Fruit fly (Drosophila melanogaster) whole organism, embryonic: ENCODE data around the gene janB.
A peak's percentile ranks its signal among the peaks of the same experiment; 100 is the strongest.

Experiments used
- Antp ChIP-seq: fragments of 200-800 bp; sonication (Bioruptor generic); optimal IDR thresholded peaks from 3 replicates; lab custom pipeline; 2016; ENCODE audit warnings: missing biosample characterization, missing genetic modification characterization
- Atf6 ChIP-seq: fragments of 200-800 bp; sonication (Bioruptor generic); IDR thresholded peaks from 2 replicates; pipeline ENCODE4 v1.3.6; 2022; ENCODE audit warnings: missing biosample characterization, missing genetic modification characterization
- CG10274 ChIP-seq: fragments of 200-800 bp; sonication (Bioruptor generic); optimal IDR thresholded peaks from 3 replicates; lab custom pipeline; 2017; ENCODE audit warnings: missing biosample characterization, mild to moderate bottlenecking, missing genetic modification characterization
- CG10543 ChIP-seq: fragments of 200-800 bp; sonication (Bioruptor generic); optimal IDR thresholded peaks from 3 replicates; lab custom pipeline; 2017; ENCODE audit warnings: missing biosample characterization, mild to moderate bottlenecking, missing genetic modification characterization, moderate library complexity
- CG12299 ChIP-seq: fragments of 200-800 bp; sonication (Bioruptor generic); optimal IDR thresholded peaks from 2 replicates; lab custom pipeline; 2018; ENCODE audit warnings: missing biosample characterization, mild to moderate bottlenecking, missing genetic modification characterization
- CG12391 ChIP-seq: fragments of 200-800 bp; sonication (Bioruptor generic); optimal IDR thresholded peaks from 3 replicates; lab custom pipeline; 2018; ENCODE audit warnings: missing biosample characterization, mild to moderate bottlenecking, missing genetic modification characterization, moderate library complexity
- CG12769 ChIP-seq: fragments of 200-800 bp; sonication (Bioruptor generic); optimal IDR thresholded peaks from 2 replicates; lab custom pipeline; 2019; ENCODE audit warnings: missing biosample characterization, mild to moderate bottlenecking, missing genetic modification characterization, moderate library complexity
- CG1602 ChIP-seq: fragments of 200-800 bp; sonication (Bioruptor generic); optimal IDR thresholded peaks from 3 replicates; lab custom pipeline; 2016; ENCODE audit warnings: missing biosample characterization, missing genetic modification characterization
- CG2199 ChIP-seq: fragments of 200-800 bp; sonication (Bioruptor generic); IDR thresholded peaks from 3 replicates; pipeline ENCODE4 v1.3.6; 2022; ENCODE audit warnings: missing biosample characterization, missing genetic modification characterization
- CG32532 ChIP-seq: fragments of 200-800 bp; sonication (Bioruptor generic); IDR thresholded peaks from 2 replicates; pipeline ENCODE4 v1.3.6; 2022; ENCODE audit warnings: missing biosample characterization, missing genetic modification characterization
- CG33557 ChIP-seq: fragments of 200-800 bp; sonication (Bioruptor generic); optimal IDR thresholded peaks from 2 replicates; lab custom pipeline; 2019; ENCODE audit warnings: missing biosample characterization, mild to moderate bottlenecking, missing genetic modification characterization, moderate library complexity
- CG42726 ChIP-seq: fragments of 200-800 bp; sonication (Bioruptor generic); IDR thresholded peaks from 2 replicates; pipeline ENCODE4 v1.3.6; 2022; ENCODE audit warnings: missing biosample characterization, missing genetic modification characterization; ENCODE audit not compliant: partially characterized antibody
- CG4282 ChIP-seq: fragments of 200-800 bp; sonication (Bioruptor generic); optimal IDR thresholded peaks from 2 replicates; lab custom pipeline; 2016; ENCODE audit warnings: missing biosample characterization, missing genetic modification characterization
- CG4820 ChIP-seq: fragments of 200-800 bp; sonication (Bioruptor generic); optimal IDR thresholded peaks from 3 replicates; lab custom pipeline; 2016; ENCODE audit warnings: missing biosample characterization, missing genetic modification characterization
- CG7987 ChIP-seq: fragments of 200-800 bp; sonication (Bioruptor generic); optimal IDR thresholded peaks from 2 replicates; lab custom pipeline; 2018; ENCODE audit warnings: missing biosample characterization, mild to moderate bottlenecking, missing genetic modification characterization, moderate library complexity
- CG8290 ChIP-seq, 3 experiments: fragments of 200-800 bp; sonication (Bioruptor generic); optimal IDR thresholded peaks; 2 replicates each; lab custom pipeline; 2016 to 2019; ENCODE audit warnings: missing biosample characterization in 3 of 3, missing genetic modification characterization in 3 of 3, mild to moderate bottlenecking in 2 of 3, moderate library complexity in 1 of 3
- CG9876 ChIP-seq: fragments of 200-800 bp; sonication (Bioruptor generic); optimal IDR thresholded peaks from 2 replicates; lab custom pipeline; 2016; ENCODE audit warnings: missing biosample characterization, missing genetic modification characterization
- Deaf1 ChIP-seq: fragments of 200-800 bp; optimal IDR thresholded peaks from 3 replicates; lab custom pipeline; 2019; ENCODE audit warnings: missing biosample characterization, mild to moderate bottlenecking, missing genetic modification characterization, moderate library complexity
- Eip74EF ChIP-seq, 2 experiments: fragments of 200-800 bp in 1 of 2; fragments of >200 bp in 1 of 2; sonication (Bioruptor generic) in 1 of 2; optimal IDR thresholded peaks; 2 replicates each; lab custom pipeline; 2017 to 2019; ENCODE audit warnings: missing biosample characterization in 2 of 2, missing genetic modification characterization in 2 of 2, mild to moderate bottlenecking in 1 of 2, moderate library complexity in 1 of 2
- Ets65A ChIP-seq: fragments of 200-800 bp; sonication (Bioruptor generic); peaks from one replicate; lab custom pipeline; 2016; ENCODE audit warnings: missing biosample characterization, missing genetic modification characterization
- Gsc ChIP-seq: fragments of 200-800 bp; sonication (Bioruptor generic); IDR thresholded peaks from 2 replicates; pipeline ENCODE4 v1.3.6; 2022; ENCODE audit warnings: missing biosample characterization, missing genetic modification characterization
- Hr39 ChIP-seq: fragments of >200 bp; optimal IDR thresholded peaks from 2 replicates; lab custom pipeline; 2017
- MTF-1 ChIP-seq: fragments of 200-800 bp; sonication (Bioruptor generic); optimal IDR thresholded peaks from 2 replicates; lab custom pipeline; 2018; ENCODE audit warnings: missing biosample characterization, mild to moderate bottlenecking, missing genetic modification characterization, borderline replicate concordance
- NC2β ChIP-seq: fragments of 200-800 bp; sonication (Bioruptor generic); optimal IDR thresholded peaks from 2 replicates; lab custom pipeline; 2016; ENCODE audit warnings: missing biosample characterization, missing genetic modification characterization
- Scr ChIP-seq: fragments of 200-800 bp; sonication (Bioruptor generic); IDR thresholded peaks from 2 replicates; pipeline ENCODE4 v1.3.6; 2022; ENCODE audit warnings: missing biosample characterization, missing genetic modification characterization; ENCODE audit not compliant: partially characterized antibody
- Sox102F ChIP-seq: fragments of 200-800 bp; sonication (Bioruptor generic); optimal IDR thresholded peaks from 2 replicates; lab custom pipeline; 2018; ENCODE audit warnings: missing biosample characterization, mild to moderate bottlenecking, missing genetic modification characterization, moderate library complexity
- ato ChIP-seq: fragments of 200-800 bp; sonication (Bioruptor generic); IDR thresholded peaks from 2 replicates; pipeline ENCODE4 v1.3.6; 2022; ENCODE audit warnings: missing biosample characterization, missing genetic modification characterization; ENCODE audit not compliant: partially characterized antibody
- bbx ChIP-seq: fragments of 200-800 bp; sonication (Bioruptor generic); IDR thresholded peaks from 2 replicates; pipeline ENCODE4 v1.3.6; 2022; ENCODE audit warnings: missing biosample characterization, missing genetic modification characterization; ENCODE audit not compliant: partially characterized antibody
- chinmo ChIP-seq: fragments of 200-800 bp; sonication (Bioruptor generic); IDR thresholded peaks from 4 replicates; pipeline ENCODE4 v1.3.6; 2022; ENCODE audit warnings: missing biosample characterization, missing genetic modification characterization; ENCODE audit not compliant: partially characterized antibody
- dmrt11E ChIP-seq: fragments of 200-800 bp; sonication (Bioruptor generic); optimal IDR thresholded peaks from 3 replicates; lab custom pipeline; 2018; ENCODE audit warnings: missing biosample characterization, mild to moderate bottlenecking, missing genetic modification characterization, moderate library complexity
- fd102C ChIP-seq: fragments of 200-800 bp; sonication (Bioruptor generic); optimal IDR thresholded peaks from 2 replicates; lab custom pipeline; 2018; ENCODE audit warnings: missing biosample characterization, mild to moderate bottlenecking, missing genetic modification characterization, moderate library complexity
- fd64A ChIP-seq: fragments of 200-800 bp; sonication (Bioruptor generic); optimal IDR thresholded peaks from 3 replicates; lab custom pipeline; 2018; ENCODE audit warnings: missing biosample characterization, mild to moderate bottlenecking, missing genetic modification characterization
- fru ChIP-seq: fragments of >200 bp; optimal IDR thresholded peaks from 2 replicates; lab custom pipeline; 2017
- gce ChIP-seq: fragments of 200-800 bp; sonication (Bioruptor generic); IDR thresholded peaks from 3 replicates; pipeline ENCODE4 v1.3.6; 2022; ENCODE audit warnings: missing biosample characterization, missing genetic modification characterization
- gfzf ChIP-seq: fragments of 200-800 bp; sonication (Bioruptor generic); optimal IDR thresholded peaks from 2 replicates; lab custom pipeline; 2016; ENCODE audit warnings: missing biosample characterization, mild to moderate bottlenecking, missing genetic modification characterization, moderate library complexity
- jing ChIP-seq: fragments of 200-800 bp; sonication (Bioruptor generic); optimal IDR thresholded peaks from 2 replicates; lab custom pipeline; 2018; ENCODE audit warnings: missing biosample characterization, mild to moderate bottlenecking, missing genetic modification characterization
- klu ChIP-seq: fragments of 200-800 bp; sonication (Bioruptor generic); IDR thresholded peaks from 2 replicates; pipeline ENCODE4 v1.3.6; 2022; ENCODE audit warnings: missing biosample characterization, missing genetic modification characterization
- org-1 ChIP-seq: fragments of 200-800 bp; sonication (Bioruptor generic); optimal IDR thresholded peaks from 2 replicates; lab custom pipeline; 2017; ENCODE audit warnings: missing biosample characterization, missing genetic modification characterization
- sd ChIP-seq: fragments of 200-800 bp; sonication (Bioruptor generic); optimal IDR thresholded peaks from 3 replicates; lab custom pipeline; 2018; ENCODE audit warnings: missing biosample characterization, mild to moderate bottlenecking, missing genetic modification characterization, moderate library complexity
- slou ChIP-seq: fragments of 200-800 bp; sonication (Bioruptor generic); optimal IDR thresholded peaks from 3 replicates; lab custom pipeline; 2016; ENCODE audit warnings: missing biosample characterization, missing genetic modification characterization
- sr ChIP-seq: fragments of 200-800 bp; sonication (Bioruptor generic); IDR thresholded peaks from 3 replicates; pipeline ENCODE4 v1.3.6; 2022; ENCODE audit warnings: missing biosample characterization, missing genetic modification characterization
- trh ChIP-seq: fragments of 200-800 bp; sonication (Bioruptor generic); optimal IDR thresholded peaks from 2 replicates; lab custom pipeline; 2016; ENCODE audit warnings: missing biosample characterization, missing genetic modification characterization

The janB gene

dm6 chr3R:30052455-30053046 is 14.0 kb upstream of the janB start, which contains the start of gene Jasper (continued):
- no peak for TF ChIP-seq fd102C (GFP tag; lab: Kevin White, UChicago)
- no peak for TF ChIP-seq CG4820 (GFP tag; lab: Kevin White, UChicago)
- TF ChIP-seq klu: no peak
- TF ChIP-seq CG12299 (tag; lab: Kevin White, UChicago): no peak
- TF ChIP-seq CG33557 (GFP tag; lab: Kevin White, UChicago): no peak
- TF ChIP-seq CG2199 (GFP tag; lab: Robert Waterston, UW): no peak
- TF ChIP-seq CG12391 (tag; lab: Kevin White, UChicago): peak; percentile 7
- no peak for TF ChIP-seq fru (lab: Kevin White, UChicago)
- TF ChIP-seq NC2β (GFP tag; lab: Kevin White, UChicago): no peak
- TF ChIP-seq Atf6 (GFP tag; lab: Robert Waterston, UW): no peak
- no peak for TF ChIP-seq MTF-1 (GFP tag; lab: Kevin White, UChicago)
- TF ChIP-seq org-1 (GFP tag; lab: Kevin White, UChicago): no peak
- no peak for TF ChIP-seq Hr39 (lab: Kevin White, UChicago)
- no peak for TF ChIP-seq Gsc (GFP tag; lab: Robert Waterston, UW)
- no peak; the same call in 1 of the 2 replicates for TF ChIP-seq ato (GFP tag; lab: Robert Waterston, UW)

- peak; percentile 18; the same call in 1 of the 2 replicates for TF ChIP-seq bbx (GFP tag; lab: Robert Waterston, UW)
- no peak for TF ChIP-seq CG4282
- TF ChIP-seq CG1602 (GFP tag; lab: Kevin White, UChicago): no peak
- TF ChIP-seq CG10543: peak; percentile 1
- TF ChIP-seq CG32532 (GFP tag; lab: Robert Waterston, UW): 0 out of 2 replicates have a peak, but pooled peaks have one; percentile 7
- no peak for TF ChIP-seq trh (GFP tag; lab: Kevin White, UChicago)
- no peak for TF ChIP-seq jing
- no peak for TF ChIP-seq fd64A (GFP tag; lab: Kevin White, UChicago)
- TF ChIP-seq sd (tag; lab: Kevin White, UChicago): peak; percentile 88
- no peak for TF ChIP-seq slou
- TF ChIP-seq Scr (GFP tag; lab: Robert Waterston, UW): 0 out of 2 replicates have a peak, but pooled peaks have one; percentile 5
- TF ChIP-seq CG9876: no peak
- TF ChIP-seq chinmo: 0 out of 4 replicates have a peak, but pooled peaks have one; percentile 41
- TF ChIP-seq Deaf1 (tag; lab: Kevin White, UChicago): peak; percentile 71
- peak; percentile 58; the same call in 2 of the 3 replicates for TF ChIP-seq sr
- no peak for TF ChIP-seq CG10274 (GFP tag; lab: Kevin White, UChicago)
- TF ChIP-seq CG42726 (GFP tag; lab: Robert Waterston, UW): no peak
- TF ChIP-seq Antp (GFP tag; lab: Kevin White, UChicago): no peak
- TF ChIP-seq Ets65A (GFP tag; lab: Kevin White, UChicago): peak; percentile 70
- TF ChIP-seq Sox102F: no peak
- TF ChIP-seq CG8290 (GFP tag; optimal IDR thresholded peaks at IDR 0.05; lab: Kevin White, UChicago): no peak
- peak in 1 of 2 experiments; percentile 4 for TF ChIP-seq CG8290 (tag; optimal IDR thresholded peaks at IDR 0.05; lab: Kevin White, UChicago)
- peak; percentile 12 for TF ChIP-seq CG7987
- no peak for TF ChIP-seq dmrt11E (tag; lab: Kevin White, UChicago)
- no peak for TF ChIP-seq Eip74EF (GFP tag; optimal IDR thresholded peaks at IDR 0.05; lab: Kevin White, UChicago)
- no peak for TF ChIP-seq gfzf (GFP tag; lab: Kevin White, UChicago)
- TF ChIP-seq CG12769 (tag; lab: Kevin White, UChicago): peak; percentile 43
- TF ChIP-seq gce (GFP tag; lab: Robert Waterston, UW): no peak
- TF ChIP-seq Atf6 (GFP tag; lab: Robert Waterston, UW): peak; percentile 16; the same call in 1 of the 2 replicates
Observed at dm6 chr3R:30051933-30052332, 13.4 kb upstream of the janB start, which contains the start of gene CG15528. CG15528 (minus strand) TSS chr3R:30052112.
